Fruit fly (Drosophila melanogaster) whole organism, prepupa: ENCODE results near the gene CG2124.
A peak's percentile ranks its signal among the peaks of the same experiment; 100 is the strongest.

Experiments used
- Blimp-1 ChIP-seq: fragments of 200-800 bp; sonication (Bioruptor generic); optimal IDR thresholded peaks from 3 replicates; lab custom pipeline; 2017; ENCODE audit warnings: missing biosample characterization, missing genetic modification characterization, mild to moderate bottlenecking, moderate library complexity, missing genetic modification reagents
- CG10631 ChIP-seq: fragments of 200-800 bp; sonication (Bioruptor generic); optimal IDR thresholded peaks from 2 replicates; lab custom pipeline; 2016; ENCODE audit warnings: missing biosample characterization, missing genetic modification characterization
- CG10669 ChIP-seq: fragments of 200-800 bp; sonication (Bioruptor generic); optimal IDR thresholded peaks from 3 replicates; lab custom pipeline; 2018; ENCODE audit warnings: missing biosample characterization, mild to moderate bottlenecking, missing genetic modification characterization, moderate library complexity
- CG11294 ChIP-seq: fragments of 200-800 bp; sonication (Bioruptor generic); IDR thresholded peaks from 2 replicates; pipeline ENCODE4 v1.3.6; 2022; ENCODE audit warnings: missing biosample characterization, missing genetic modification characterization
- CG11762 ChIP-seq: fragments of 200-800 bp; sonication (Bioruptor generic); optimal IDR thresholded peaks from 3 replicates; lab custom pipeline; 2016; ENCODE audit warnings: missing biosample characterization, missing genetic modification characterization; ENCODE audit not compliant: insufficient read depth
- CG15336 ChIP-seq: fragments of 200-800 bp; sonication (Bioruptor generic); IDR thresholded peaks from 2 replicates; pipeline ENCODE4 v1.3.6; 2022; ENCODE audit warnings: missing biosample characterization, missing genetic modification characterization
- CG3032 ChIP-seq: fragments of 200-800 bp; optimal IDR thresholded peaks from 2 replicates; lab custom pipeline; 2019; ENCODE audit warnings: missing biosample characterization, mild to moderate bottlenecking, missing genetic modification characterization, moderate library complexity
- CG34406 ChIP-seq: fragments of 200-800 bp; sonication (Bioruptor generic); optimal IDR thresholded peaks from 3 replicates; lab custom pipeline; 2016; ENCODE audit warnings: missing biosample characterization, missing genetic modification characterization
- CG4318 ChIP-seq: fragments of 200-800 bp; sonication (Bioruptor generic); optimal IDR thresholded peaks from 3 replicates; lab custom pipeline; 2017; ENCODE audit warnings: missing biosample characterization, mild to moderate bottlenecking, missing genetic modification characterization
- CG6163 ChIP-seq: fragments of 200-800 bp; sonication (Bioruptor generic); IDR thresholded peaks from 3 replicates; pipeline ENCODE4 v1.3.6; 2022; ENCODE audit warnings: missing biosample characterization, missing genetic modification characterization
- CG6276 ChIP-seq: fragments of 200-800 bp; sonication (Bioruptor generic); optimal IDR thresholded peaks from 2 replicates; lab custom pipeline; 2017; ENCODE audit warnings: missing biosample characterization, mild to moderate bottlenecking, missing genetic modification characterization
- CG6792 ChIP-seq: fragments of 200-800 bp; sonication (Bioruptor generic); optimal IDR thresholded peaks from 3 replicates; lab custom pipeline; 2016; ENCODE audit warnings: missing biosample characterization, missing genetic modification characterization
- CG6808 ChIP-seq: fragments of 200-800 bp; sonication (Bioruptor generic); optimal IDR thresholded peaks from 3 replicates; lab custom pipeline; 2017; ENCODE audit warnings: missing biosample characterization, missing genetic modification characterization, mild to moderate bottlenecking, moderate library complexity, missing genetic modification reagents
- CG7368 ChIP-seq: fragments of 200-800 bp; sonication (Bioruptor generic); optimal IDR thresholded peaks from 3 replicates; lab custom pipeline; 2016; ENCODE audit warnings: missing biosample characterization, missing genetic modification characterization
- CG8119 ChIP-seq: fragments of 200-800 bp; sonication (Bioruptor generic); IDR thresholded peaks from 3 replicates; pipeline ENCODE4 v1.3.6; 2022; ENCODE audit warnings: missing biosample characterization, missing genetic modification characterization
- CG8319 ChIP-seq: fragments of 200-800 bp; sonication (Bioruptor generic); optimal IDR thresholded peaks from 3 replicates; lab custom pipeline; 2016; ENCODE audit warnings: missing biosample characterization, missing genetic modification characterization
- CG8632 ChIP-seq: fragments of 200-800 bp; sonication (Bioruptor generic); optimal IDR thresholded peaks from 3 replicates; lab custom pipeline; 2016; ENCODE audit warnings: missing biosample characterization, missing genetic modification characterization
- CG9139 ChIP-seq: fragments of 200-800 bp; sonication (Bioruptor generic); optimal IDR thresholded peaks from 3 replicates; lab custom pipeline; 2017; ENCODE audit warnings: missing biosample characterization, mild to moderate bottlenecking, missing genetic modification characterization
- Eip75B ChIP-seq: fragments of 200-800 bp; sonication (Bioruptor generic); optimal IDR thresholded peaks from 3 replicates; lab custom pipeline; 2016; ENCODE audit warnings: missing biosample characterization, missing genetic modification characterization
- Eip78C ChIP-seq: fragments of 200-800 bp; sonication (Bioruptor generic); peaks from one replicate; lab custom pipeline; 2016; ENCODE audit warnings: missing biosample characterization, missing genetic modification characterization
- Eip93F ChIP-seq: fragments of 200-800 bp; sonication (Bioruptor generic); optimal IDR thresholded peaks from 2 replicates; lab custom pipeline; 2016; ENCODE audit warnings: missing biosample characterization, mild to moderate bottlenecking, missing genetic modification characterization
- Ets21C ChIP-seq: fragments of 200-800 bp; sonication (Bioruptor generic); optimal IDR thresholded peaks from 3 replicates; lab custom pipeline; 2016; ENCODE audit warnings: missing biosample characterization, missing genetic modification characterization
- Ets96B ChIP-seq: fragments of 200-800 bp; optimal IDR thresholded peaks from 2 replicates; lab custom pipeline; 2019; ENCODE audit warnings: missing biosample characterization, mild to moderate bottlenecking, missing genetic modification characterization, moderate library complexity
- Hr38 ChIP-seq: sonication (Bioruptor generic); optimal IDR thresholded peaks from 2 replicates; lab custom pipeline; 2016; ENCODE audit warnings: missing biosample characterization, missing genetic modification characterization
- Hr4 ChIP-seq: fragments of 200-800 bp; sonication (Bioruptor generic); optimal IDR thresholded peaks from 3 replicates; lab custom pipeline; 2016; ENCODE audit warnings: missing biosample characterization, missing genetic modification characterization
- Lpt ChIP-seq: fragments of 200-800 bp; sonication (Bioruptor generic); optimal IDR thresholded peaks from 3 replicates; lab custom pipeline; 2016; ENCODE audit warnings: missing biosample characterization, missing genetic modification characterization
- Met ChIP-seq: fragments of 200-800 bp; sonication (Bioruptor generic); optimal IDR thresholded peaks from 3 replicates; lab custom pipeline; 2016; ENCODE audit warnings: missing biosample characterization, missing genetic modification characterization
- OdsH ChIP-seq: fragments of 200-800 bp; sonication (Bioruptor generic); optimal IDR thresholded peaks from 3 replicates; lab custom pipeline; 2016; ENCODE audit warnings: missing biosample characterization, missing genetic modification characterization
- Smox ChIP-seq: fragments of 200-800 bp; sonication (Bioruptor generic); optimal IDR thresholded peaks from 3 replicates; lab custom pipeline; 2016; ENCODE audit warnings: missing biosample characterization, missing genetic modification characterization
- Sox102F ChIP-seq: fragments of 200-800 bp; sonication (Bioruptor generic); optimal IDR thresholded peaks from 2 replicates; lab custom pipeline; 2016; ENCODE audit warnings: missing biosample characterization, mild to moderate bottlenecking, missing genetic modification characterization
- Sox15 ChIP-seq: fragments of 200-800 bp; sonication (Bioruptor generic); optimal IDR thresholded peaks from 3 replicates; lab custom pipeline; 2016; ENCODE audit warnings: missing biosample characterization, missing genetic modification characterization
- achi ChIP-seq: fragments of 200-800 bp; sonication (Bioruptor generic); optimal IDR thresholded peaks from 3 replicates; lab custom pipeline; 2016; ENCODE audit warnings: missing biosample characterization, missing genetic modification characterization
- acj6 ChIP-seq: fragments of 200-800 bp; sonication (Bioruptor generic); optimal IDR thresholded peaks from 3 replicates; lab custom pipeline; 2016; ENCODE audit warnings: missing biosample characterization, missing genetic modification characterization
- dsx ChIP-seq: fragments of 200-800 bp; optimal IDR thresholded peaks from 3 replicates; lab custom pipeline; 2019; ENCODE audit warnings: missing biosample characterization, mild to moderate bottlenecking, missing genetic modification characterization, moderate library complexity; ENCODE audit not compliant: poor library complexity, severe bottlenecking
- fd59A ChIP-seq: fragments of 200-800 bp; sonication (Bioruptor generic); optimal IDR thresholded peaks from 2 replicates; lab custom pipeline; 2017; ENCODE audit warnings: missing biosample characterization, mild to moderate bottlenecking, missing genetic modification characterization, missing genetic modification reagents
- fkh ChIP-seq: fragments of 200-800 bp; sonication (Bioruptor generic); optimal IDR thresholded peaks from 3 replicates; lab custom pipeline; 2017; ENCODE audit warnings: missing biosample characterization, mild to moderate bottlenecking, missing genetic modification characterization, moderate library complexity
- net ChIP-seq: fragments of 200-800 bp; sonication (Bioruptor generic); optimal IDR thresholded peaks from 3 replicates; lab custom pipeline; 2016; ENCODE audit warnings: missing biosample characterization, missing genetic modification characterization
- pdm3 ChIP-seq: fragments of 200-800 bp; sonication (Bioruptor generic); optimal IDR thresholded peaks from 3 replicates; lab custom pipeline; 2016; ENCODE audit warnings: missing biosample characterization, missing genetic modification characterization
- salr ChIP-seq, 2 experiments: fragments of 200-800 bp; sonication (Bioruptor generic); optimal IDR thresholded peaks; 3 replicates each; lab custom pipeline; 2016 to 2018; ENCODE audit warnings: missing biosample characterization in 2 of 2, missing genetic modification characterization in 2 of 2, mild to moderate bottlenecking in 1 of 2
- spab ChIP-seq: fragments of 200-800 bp; sonication (Bioruptor generic); optimal IDR thresholded peaks from 2 replicates; lab custom pipeline; 2017; ENCODE audit warnings: missing biosample characterization, mild to moderate bottlenecking, missing genetic modification characterization, missing genetic modification reagents
- ss ChIP-seq, 2 experiments: fragments of 200-800 bp; sonication (Bioruptor generic); optimal IDR thresholded peaks; 2 replicates in 1 of 2; 3 replicates in 1 of 2; lab custom pipeline; 2017 to 2018; ENCODE audit warnings: mild to moderate bottlenecking in 2 of 2, missing biosample characterization in 2 of 2, missing genetic modification characterization in 2 of 2, moderate library complexity in 1 of 2
- svp ChIP-seq: fragments of 200-800 bp; sonication (Bioruptor generic); peaks from one replicate; lab custom pipeline; 2016; ENCODE audit warnings: missing biosample characterization, missing genetic modification characterization
- vri ChIP-seq: fragments of 200-800 bp; sonication (Bioruptor generic); optimal IDR thresholded peaks from 3 replicates; lab custom pipeline; 2016; ENCODE audit warnings: missing biosample characterization, mild to moderate bottlenecking, missing genetic modification characterization

CG2124 gene

DNA sequence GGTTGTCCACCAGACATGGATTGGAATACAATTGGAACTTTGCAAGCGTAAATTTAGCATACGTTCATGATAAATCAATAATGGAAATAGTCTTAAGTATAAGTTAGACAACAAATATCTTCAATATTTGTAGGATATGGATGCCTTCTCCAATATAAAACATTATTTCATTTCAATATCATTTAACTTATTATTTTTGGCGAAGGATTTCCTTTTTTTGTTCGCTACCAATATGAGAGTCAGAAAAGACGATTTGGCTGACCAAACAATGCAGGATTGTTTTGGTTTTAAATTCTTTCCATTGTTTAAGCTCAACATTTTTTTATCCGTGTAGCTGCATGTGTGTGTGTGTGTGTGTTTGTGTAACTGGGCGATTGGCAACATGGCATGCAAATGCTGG lies 19.3 kb downstream of the CG2124 start (continued):
- TF ChIP-seq CG4318 (GFP tag; lab: Kevin White, UChicago) (no peak), Smox (GFP tag; lab: Kevin White, UChicago) (no peak), CG8319 (GFP tag; lab: Kevin White, UChicago) (no peak), CG9139 (GFP tag; lab: Kevin White, UChicago) (no peak), Ets21C (no peak), achi (GFP tag; lab: Kevin White, UChicago) (no peak), CG7368 (GFP tag; lab: Kevin White, UChicago) (no peak), fd59A (GFP tag; lab: Kevin White, UChicago) (no peak), CG6808 (peak; percentile 23), CG3032 (tag; lab: Kevin White, UChicago) (no peak)

dm6 chrX:10618491-10618890 lies 22.6 kb downstream of the CG2124 start:
- TF ChIP-seq net (no peak), CG6792 (GFP tag; lab: Kevin White, UChicago) (no peak), Hr38 (no peak), CG7368 (GFP tag; lab: Kevin White, UChicago) (no peak), CG11294 (no peak), Lpt (no peak), OdsH (GFP tag; lab: Kevin White, UChicago) (no peak), Eip93F (GFP tag; lab: Kevin White, UChicago) (no peak), acj6 (no peak), Met (no peak)

dm6 chrX:10620144-10621005 lies 24.5 kb downstream of the CG2124 start, which contains the start of gene CG43347:
Gene CG43347 (minus strand): TSS chrX:10620190.
- TF ChIP-seq pdm3 (GFP tag; lab: Kevin White, UChicago) = peak; percentile 28
- no peak for TF ChIP-seq CG11762 (GFP tag; lab: Kevin White, UChicago)
- peak; percentile 27 for TF ChIP-seq CG34406 (GFP tag; lab: Kevin White, UChicago)
- TF ChIP-seq Ets21C = no peak
- peak in 1 of 2 experiments; percentile 17 for TF ChIP-seq salr (GFP tag; optimal IDR thresholded peaks at IDR 0.05; lab: Kevin White, UChicago)
- TF ChIP-seq CG7368 (GFP tag; lab: Kevin White, UChicago) = no peak
- TF ChIP-seq Blimp-1 = no peak
- TF ChIP-seq Smox (GFP tag; lab: Kevin White, UChicago) = peak; percentile 40
- TF ChIP-seq CG8319 (GFP tag; lab: Kevin White, UChicago) = no peak
- peak; percentile 41 for TF ChIP-seq dsx
- peak; percentile 28 for TF ChIP-seq CG6792 (GFP tag; lab: Kevin White, UChicago)
- TF ChIP-seq Sox15 (GFP tag; lab: Kevin White, UChicago) = no peak
- TF ChIP-seq fd59A (GFP tag; lab: Kevin White, UChicago) = peak; percentile 18
- TF ChIP-seq CG10631 = peak; percentile 39
- 0 out of 2 replicates have a peak, but pooled peaks have one; percentile 26 for TF ChIP-seq CG15336 (GFP tag; lab: Robert Waterston, UW)
- peak; percentile 42 for TF ChIP-seq Met
- TF ChIP-seq CG9139 (GFP tag; lab: Kevin White, UChicago) = no peak
- TF ChIP-seq net = peak; percentile 26
- TF ChIP-seq acj6 = peak; percentile 39
- peak; percentile 51; the same call in 1 of the 3 replicates for TF ChIP-seq CG6163 (GFP tag; lab: Robert Waterston, UW)
- TF ChIP-seq svp (GFP tag; lab: Kevin White, UChicago) = peak; percentile 65
- no peak for TF ChIP-seq Hr38
- TF ChIP-seq CG6276 (GFP tag; lab: Kevin White, UChicago) = peak; percentile 41
- TF ChIP-seq achi (GFP tag; lab: Kevin White, UChicago) = peak; percentile 43
- no peak for TF ChIP-seq Eip93F (GFP tag; lab: Kevin White, UChicago)
- no peak for TF ChIP-seq CG11294
- TF ChIP-seq Eip75B = peak; percentile 18
- no peak for TF ChIP-seq vri (GFP tag; lab: Kevin White, UChicago)
- peak; percentile 45 for TF ChIP-seq spab (GFP tag; lab: Kevin White, UChicago)
- TF ChIP-seq CG8119 (GFP tag; lab: Robert Waterston, UW) = peak; percentile 51
- TF ChIP-seq CG8632 (GFP tag; lab: Kevin White, UChicago) = peak; percentile 29
- peak; percentile 44 for TF ChIP-seq OdsH (GFP tag; lab: Kevin White, UChicago)
- peak; percentile 37 for TF ChIP-seq CG3032 (tag; lab: Kevin White, UChicago)
- TF ChIP-seq CG10669 (GFP tag; lab: Kevin White, UChicago) = peak; percentile 51
- TF ChIP-seq Ets96B (tag; lab: Kevin White, UChicago) = peak; percentile 58
- TF ChIP-seq Eip78C (GFP tag; lab: Kevin White, UChicago) = peak; percentile 80
- peak; percentile 4 to 59 for TF ChIP-seq ss (GFP tag; optimal IDR thresholded peaks at IDR 0.05; lab: Kevin White, UChicago)
- TF ChIP-seq Hr4 (GFP tag; lab: Kevin White, UChicago) = peak; percentile 26
- no peak for TF ChIP-seq fkh (GFP tag; lab: Kevin White, UChicago)
- peak; percentile 3 for TF ChIP-seq Sox102F (GFP tag; lab: Kevin White, UChicago)
